Worm (Caenorhabditis elegans): ENCODE results near the gene nspf-1.

ce11 chrII:2734735-2735134, 47.3 kb downstream of the nspf-1 start:
- TF ChIP-seq sptf-1 (tag; optimal IDR thresholded peaks at IDR 0.05) (peak; percentile 4), unc-62 (GFP tag; optimal IDR thresholded peaks at IDR 0.05) (no peak)
